Fruit fly (Drosophila melanogaster): ENCODE measurements around the gene bai.

dm6 chr3R:25077280-25077820 is 38.2 kb downstream of the bai start:
- TF ChIP-seq Spps (tag; optimal IDR thresholded peaks at IDR 0.05) (no peak), zen2 (GFP tag; IDR thresholded peaks at IDR 0.05; ENCODE audit: partially characterized antibody) (no peak), CG3838 (GFP tag; optimal IDR thresholded peaks at IDR 0.05) (no peak), sqz (GFP tag; optimal IDR thresholded peaks at IDR 0.05) (no peak), gt (GFP tag; IDR thresholded peaks at IDR 0.05) (no peak), Atf3 (GFP tag; optimal IDR thresholded peaks at IDR 0.05) (no peak), CG1792 (GFP tag; optimal IDR thresholded peaks at IDR 0.05) (no peak), CG2129 (GFP tag; IDR thresholded peaks at IDR 0.05; ENCODE audit: partially characterized antibody) (no peak), al (GFP tag; IDR thresholded peaks at IDR 0.05) (no peak), Usf (GFP tag; optimal IDR thresholded peaks at IDR 0.05) (no peak)

All from whole organism, embryonic.